Fruit fly (Drosophila melanogaster) whole organism, wandering third instar larva: ENCODE results near the gene CG14074.

Experiments used
- CG32264 ChIP-seq: fragments of 200-800 bp; sonication (Bioruptor generic); optimal IDR thresholded peaks from 2 replicates; lab custom pipeline; 2016; ENCODE audit warnings: missing biosample characterization, missing genetic modification characterization
- Mio ChIP-seq: sonication (Bioruptor generic); optimal IDR thresholded peaks from 2 replicates; lab custom pipeline; 2016; ENCODE audit warnings: missing biosample characterization, missing genetic modification characterization
- foxo ChIP-seq, 2 experiments: fragments of 200-800 bp; sonication (Bioruptor generic); optimal IDR thresholded peaks; 2 replicates in 1 of 2; 3 replicates in 1 of 2; lab custom pipeline; 2016 to 2017; ENCODE audit warnings: missing biosample characterization in 2 of 2, missing genetic modification characterization in 2 of 2
- fru ChIP-seq: fragments of 200-800 bp; sonication (Bioruptor generic); optimal IDR thresholded peaks from 3 replicates; lab custom pipeline; 2016; ENCODE audit warnings: missing biosample characterization, mild to moderate bottlenecking, missing genetic modification characterization
- h ChIP-seq: fragments of 200-800 bp; sonication (Bioruptor generic); optimal IDR thresholded peaks from 3 replicates; lab custom pipeline; 2016; ENCODE audit warnings: missing biosample characterization, mild to moderate bottlenecking, missing genetic modification characterization
- pan ChIP-seq: fragments of >200 bp; optimal IDR thresholded peaks from 2 replicates; lab custom pipeline; 2017

dm6 chr3L:18916466-18916865, 50.4 kb downstream of the CG14074 start:
- TF ChIP-seq fru (GFP tag; lab: Kevin White, UChicago) (no peak), CG32264 (no peak), pan (no peak), foxo (GFP tag; optimal IDR thresholded peaks at IDR 0.05; lab: Kevin White, UChicago) (no peak), Mio (no peak), h (no peak)
